Worm (Caenorhabditis elegans) whole organism, L4/young adult: ENCODE results near the gene C41G6.12.

Experiments
- dao-5 ChIP-seq: sonication (generic microtip); optimal IDR thresholded peaks from 2 replicates; lab custom pipeline; 2016; ENCODE audit warnings: missing genotype, missing genetic modification characterization, moderate library complexity, missing compliant biosample characterization
- him-1 ChIP-seq: sonication (generic microtip); optimal IDR thresholded peaks from 2 replicates; lab custom pipeline; 2016; ENCODE audit warnings: missing genotype, missing genetic modification reagents, missing genetic modification characterization, missing compliant biosample characterization

DNA sequence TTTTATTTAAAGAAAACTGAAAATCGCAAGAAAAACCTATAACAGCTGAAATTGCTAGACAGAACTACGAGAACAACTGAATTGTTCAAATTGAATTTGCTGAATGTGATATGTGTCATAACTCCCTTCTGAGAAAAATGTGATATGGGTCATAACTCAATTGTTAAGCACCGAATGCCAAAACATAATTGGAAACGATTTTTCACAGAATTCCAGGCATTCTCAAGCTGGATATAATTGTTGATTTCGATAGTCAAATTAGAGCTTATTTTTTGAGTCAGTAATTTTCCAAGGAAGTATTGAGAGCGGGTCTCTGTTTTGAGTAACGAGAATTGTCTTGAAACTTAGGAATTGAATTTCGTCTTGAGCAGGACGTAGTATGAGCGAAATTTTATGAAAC is 25.7 kb downstream of the C41G6.12 start:
- no peak for TF ChIP-seq him-1 (tag; lab: Kevin White, UChicago)
- no peak for TF ChIP-seq dao-5 (tag; lab: Kevin White, UChicago)
